Worm (Caenorhabditis elegans): Measurements from ENCODE around the gene C25F9.11.

DNA sequence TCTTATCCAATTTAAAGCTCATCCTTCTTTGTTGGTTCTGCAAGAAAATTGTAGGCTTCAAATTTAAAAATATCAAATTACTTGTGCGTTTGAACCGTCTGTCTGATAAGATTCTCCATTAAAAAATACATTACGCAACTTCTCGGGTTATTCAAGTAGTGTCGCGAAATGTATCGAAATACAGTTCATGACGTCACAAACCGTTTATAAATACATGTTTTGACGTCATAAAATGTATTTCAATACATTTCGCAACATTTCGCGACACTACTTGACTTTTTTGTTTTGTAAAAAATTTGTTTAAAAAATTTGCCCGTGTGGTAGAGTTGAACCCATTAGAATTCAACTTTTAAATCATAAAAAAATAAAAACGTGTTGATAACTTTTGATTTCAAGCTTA lies 10.7 kb upstream of the C25F9.11 start:
- TF ChIP-seq ama-1 (optimal IDR thresholded peaks at IDR 0.05), result no peak
- TF ChIP-seq ztf-4 (tag; optimal IDR thresholded peaks at IDR 0.05), result no peak
- no peak for TF ChIP-seq snpc-4 (tag; optimal IDR thresholded peaks at IDR 0.05)
- no peak for TF ChIP-seq ceh-82 (tag; optimal IDR thresholded peaks at IDR 0.05)
- no peak for TF ChIP-seq nhr-10 (tag; optimal IDR thresholded peaks at IDR 0.05)
- TF ChIP-seq unc-39 (tag; optimal IDR thresholded peaks at IDR 0.05), result no peak
- TF ChIP-seq nhr-77 (tag; optimal IDR thresholded peaks at IDR 0.05), result no peak
- TF ChIP-seq unc-55 (GFP tag; optimal IDR thresholded peaks at IDR 0.05), result no peak
- TF ChIP-seq F13H6.1 (tag; optimal IDR thresholded peaks at IDR 0.05), result no peak
